Fruit fly (Drosophila melanogaster) whole organism, embryonic: Measurements from ENCODE around the gene CG2157.

Experiments used
- Asciz ChIP-seq: fragments of 200-800 bp; sonication (Bioruptor generic); optimal IDR thresholded peaks from 2 replicates; lab custom pipeline; 2017; ENCODE audit warnings: missing biosample characterization, mild to moderate bottlenecking, missing genetic modification characterization, missing genetic modification reagents
- CG10565 ChIP-seq: fragments of 200-800 bp; sonication (Bioruptor generic); optimal IDR thresholded peaks from 3 replicates; lab custom pipeline; 2016; ENCODE audit warnings: missing biosample characterization, mild to moderate bottlenecking, missing genetic modification characterization
- CG10654 ChIP-seq: fragments of 200-800 bp; sonication (Bioruptor generic); optimal IDR thresholded peaks from 2 replicates; lab custom pipeline; 2016; ENCODE audit warnings: missing biosample characterization, missing genetic modification characterization
- CG12744 ChIP-seq: fragments of 200-800 bp; sonication (Bioruptor generic); optimal IDR thresholded peaks from 2 replicates; lab custom pipeline; 2016; ENCODE audit warnings: missing biosample characterization, missing genetic modification characterization
- CG13296 ChIP-seq: fragments of 200-800 bp; sonication (Bioruptor generic); optimal IDR thresholded peaks from 3 replicates; lab custom pipeline; 2018; ENCODE audit warnings: missing biosample characterization, mild to moderate bottlenecking, missing genetic modification characterization
- CG14860 ChIP-seq: fragments of 200-800 bp; sonication (Bioruptor generic); IDR thresholded peaks from 3 replicates; pipeline ENCODE4 v1.3.6; 2022; ENCODE audit warnings: missing biosample characterization, missing genetic modification characterization; ENCODE audit not compliant: partially characterized antibody
- CG17802 ChIP-seq: fragments of 200-800 bp; sonication (Bioruptor generic); optimal IDR thresholded peaks from 2 replicates; lab custom pipeline; 2018; ENCODE audit warnings: missing biosample characterization, mild to moderate bottlenecking, missing genetic modification characterization, moderate library complexity
- CG18599 ChIP-seq: fragments of 200-800 bp; sonication (Bioruptor generic); optimal IDR thresholded peaks from 3 replicates; lab custom pipeline; 2017; ENCODE audit warnings: missing biosample characterization, missing genetic modification characterization, mild to moderate bottlenecking, moderate library complexity, missing genetic modification reagents
- CG2712 ChIP-seq: fragments of 200-800 bp; optimal IDR thresholded peaks from 3 replicates; lab custom pipeline; 2019; ENCODE audit warnings: missing biosample characterization, mild to moderate bottlenecking, missing genetic modification characterization, moderate library complexity
- CG3281 ChIP-seq: fragments of 200-800 bp; sonication (Bioruptor generic); optimal IDR thresholded peaks from 3 replicates; lab custom pipeline; 2017; ENCODE audit warnings: missing biosample characterization, mild to moderate bottlenecking, missing genetic modification characterization
- CG33557 ChIP-seq: fragments of 200-800 bp; sonication (Bioruptor generic); optimal IDR thresholded peaks from 2 replicates; lab custom pipeline; 2019; ENCODE audit warnings: missing biosample characterization, mild to moderate bottlenecking, missing genetic modification characterization, moderate library complexity
- CG34224 ChIP-seq: fragments of 200-800 bp; sonication (Bioruptor generic); IDR thresholded peaks from 3 replicates; pipeline ENCODE4 v1.3.6; 2022; ENCODE audit warnings: missing biosample characterization, missing genetic modification characterization; ENCODE audit not compliant: partially characterized antibody
- CG42726 ChIP-seq: fragments of 200-800 bp; sonication (Bioruptor generic); IDR thresholded peaks from 2 replicates; pipeline ENCODE4 v1.3.6; 2022; ENCODE audit warnings: missing biosample characterization, missing genetic modification characterization; ENCODE audit not compliant: partially characterized antibody
- CG4282 ChIP-seq: fragments of 200-800 bp; sonication (Bioruptor generic); optimal IDR thresholded peaks from 2 replicates; lab custom pipeline; 2016; ENCODE audit warnings: missing biosample characterization, missing genetic modification characterization
- CG4404 ChIP-seq: fragments of 200-800 bp; sonication (Bioruptor generic); IDR thresholded peaks from 2 replicates; pipeline ENCODE4 v1.3.6; 2022; ENCODE audit warnings: missing biosample characterization, missing genetic modification characterization
- CG9797 ChIP-seq: fragments of 200-800 bp; sonication (Bioruptor generic); optimal IDR thresholded peaks from 3 replicates; lab custom pipeline; 2018; ENCODE audit warnings: missing biosample characterization, mild to moderate bottlenecking, missing genetic modification characterization
- CG9932 ChIP-seq: fragments of 200-800 bp; sonication (Bioruptor generic); IDR thresholded peaks from 2 replicates; pipeline ENCODE4 v1.3.6; 2022; ENCODE audit warnings: missing biosample characterization, missing genetic modification characterization
- Chrac-16 ChIP-seq: fragments of 200-800 bp; sonication (Bioruptor generic); optimal IDR thresholded peaks from 3 replicates; lab custom pipeline; 2016; ENCODE audit warnings: missing biosample characterization, missing genetic modification characterization
- CoRest ChIP-seq: fragments of 200-800 bp; sonication (Bioruptor generic); optimal IDR thresholded peaks from 3 replicates; lab custom pipeline; 2018; ENCODE audit warnings: missing biosample characterization, mild to moderate bottlenecking, missing genetic modification characterization, moderate library complexity
- Dip2 ChIP-seq: fragments of 200-800 bp; sonication (Bioruptor generic); IDR thresholded peaks from 2 replicates; pipeline ENCODE4 v1.3.6; 2022; ENCODE audit warnings: missing biosample characterization, missing genetic modification characterization
- GATAe ChIP-seq: fragments of 200-800 bp; sonication (Bioruptor generic); conservative IDR thresholded peaks from 2 replicates; pipeline ENCODE4 v1.3.6; 2022; ENCODE audit warnings: missing biosample characterization, missing genetic modification characterization
- HLH3B ChIP-seq: fragments of 200-800 bp; sonication (Bioruptor generic); IDR thresholded peaks from 2 replicates; pipeline ENCODE4 v1.3.6; 2022; ENCODE audit warnings: missing biosample characterization, missing genetic modification characterization
- Hand ChIP-seq: fragments of 200-800 bp; sonication (Bioruptor generic); optimal IDR thresholded peaks from 2 replicates; lab custom pipeline; 2017; ENCODE audit warnings: mild to moderate bottlenecking, missing biosample characterization, missing genetic modification reagents, missing genetic modification characterization
- HmgZ ChIP-seq: fragments of 200-800 bp; sonication (Bioruptor generic); optimal IDR thresholded peaks from 2 replicates; lab custom pipeline; 2018; ENCODE audit warnings: missing biosample characterization, mild to moderate bottlenecking, missing genetic modification characterization
- Kr ChIP-seq: fragments of 200-800 bp; sonication (Bioruptor generic); optimal IDR thresholded peaks from 2 replicates; lab custom pipeline; 2017; ENCODE audit warnings: missing biosample characterization, mild to moderate bottlenecking, missing genetic modification characterization
- Lpt ChIP-seq: fragments of >200 bp; optimal IDR thresholded peaks from 2 replicates; lab custom pipeline; 2018; ENCODE audit warnings: missing biosample characterization, missing genetic modification characterization
- NC2β ChIP-seq: fragments of 200-800 bp; sonication (Bioruptor generic); optimal IDR thresholded peaks from 2 replicates; lab custom pipeline; 2016; ENCODE audit warnings: missing biosample characterization, missing genetic modification characterization
- Neu2 ChIP-seq: fragments of 200-800 bp; sonication (Bioruptor generic); optimal IDR thresholded peaks from 3 replicates; lab custom pipeline; 2016; ENCODE audit warnings: missing biosample characterization, missing genetic modification characterization, borderline replicate concordance
- Rx ChIP-seq: fragments of 200-800 bp; sonication (Bioruptor generic); IDR thresholded peaks from 2 replicates; pipeline ENCODE4 v1.3.6; 2022; ENCODE audit warnings: missing biosample characterization, missing genetic modification characterization
- Trl ChIP-seq, 3 experiments: fragments of >200 bp in 2 of 3; fragments of 200-800 bp in 1 of 3; sonication (Bioruptor generic) in 1 of 3; optimal IDR thresholded peaks; 2 replicates in 1 of 3; 3 replicates in 2 of 3; lab custom pipeline; 2016 to 2017; ENCODE audit warnings: missing biosample characterization in 1 of 3, missing genetic modification characterization in 1 of 3
- Xrp1 ChIP-seq: fragments of 200-800 bp; sonication (Bioruptor generic); IDR thresholded peaks from 2 replicates; pipeline ENCODE4 v1.3.6; 2022; ENCODE audit warnings: missing biosample characterization, missing genetic modification characterization
- bab2 ChIP-seq: fragments of 200-800 bp; sonication (Bioruptor generic); optimal IDR thresholded peaks from 2 replicates; lab custom pipeline; 2016; ENCODE audit warnings: missing biosample characterization, missing genetic modification characterization
- bigmax ChIP-seq: fragments of 200-800 bp; sonication (Bioruptor generic); optimal IDR thresholded peaks from 2 replicates; lab custom pipeline; 2018; ENCODE audit warnings: missing biosample characterization, mild to moderate bottlenecking, missing genetic modification characterization
- cato ChIP-seq: fragments of 200-800 bp; sonication (Bioruptor generic); optimal IDR thresholded peaks from 2 replicates; lab custom pipeline; 2016; ENCODE audit warnings: missing biosample characterization, missing genetic modification characterization, borderline replicate concordance
- da ChIP-seq: fragments of 200-800 bp; sonication (Bioruptor generic); optimal IDR thresholded peaks from 2 replicates; lab custom pipeline; 2016; ENCODE audit warnings: missing biosample characterization, missing genetic modification characterization
- dimm ChIP-seq: fragments of 200-800 bp; sonication (Bioruptor generic); IDR thresholded peaks from 2 replicates; pipeline ENCODE4 v1.3.6; 2022; ENCODE audit warnings: missing biosample characterization, missing genetic modification characterization
- ems ChIP-seq: fragments of 200-800 bp; sonication (Bioruptor generic); optimal IDR thresholded peaks from 3 replicates; lab custom pipeline; 2016; ENCODE audit warnings: missing biosample characterization, missing genetic modification characterization
- insv ChIP-seq, 2 experiments: fragments of 200-800 bp; sonication (Bioruptor generic); optimal IDR thresholded peaks; 3 replicates each; lab custom pipeline; 2016 to 2018; ENCODE audit warnings: missing biosample characterization in 2 of 2, missing genetic modification characterization in 2 of 2
- inv ChIP-seq: fragments of 200-800 bp; sonication (Bioruptor generic); IDR thresholded peaks from 2 replicates; pipeline ENCODE4 v1.3.6; 2022; ENCODE audit warnings: missing biosample characterization, missing genetic modification characterization; ENCODE audit not compliant: partially characterized antibody
- peb ChIP-seq: fragments of 200-800 bp; sonication (Bioruptor generic); IDR thresholded peaks from 2 replicates; pipeline ENCODE4 v1.3.6; 2022; ENCODE audit warnings: missing biosample characterization, missing genetic modification characterization
- pnt ChIP-seq: fragments of 200-800 bp; sonication (Bioruptor generic); optimal IDR thresholded peaks from 3 replicates; lab custom pipeline; 2016; ENCODE audit warnings: missing biosample characterization, missing genetic modification characterization
- ro ChIP-seq: fragments of 200-800 bp; sonication (Bioruptor generic); IDR thresholded peaks from 2 replicates; pipeline ENCODE4 v1.3.6; 2022; ENCODE audit warnings: missing biosample characterization, missing genetic modification characterization
- schlank ChIP-seq: fragments of 200-800 bp; sonication (Bioruptor generic); optimal IDR thresholded peaks from 2 replicates; lab custom pipeline; 2018; ENCODE audit warnings: missing biosample characterization, mild to moderate bottlenecking, missing genetic modification characterization
- sd ChIP-seq: fragments of 200-800 bp; sonication (Bioruptor generic); optimal IDR thresholded peaks from 3 replicates; lab custom pipeline; 2018; ENCODE audit warnings: missing biosample characterization, mild to moderate bottlenecking, missing genetic modification characterization, moderate library complexity
- sima ChIP-seq: fragments of 200-800 bp; sonication (Bioruptor generic); optimal IDR thresholded peaks from 2 replicates; lab custom pipeline; 2016; ENCODE audit warnings: missing biosample characterization, missing genetic modification characterization
- sob ChIP-seq: fragments of 200-800 bp; sonication (Bioruptor generic); IDR thresholded peaks from 2 replicates; pipeline ENCODE4 v1.3.6; 2022; ENCODE audit warnings: missing biosample characterization, missing genetic modification characterization
- tgo ChIP-seq: fragments of 200-800 bp; sonication (Bioruptor generic); IDR thresholded peaks from 3 replicates; pipeline ENCODE4 v1.3.6; 2022; ENCODE audit warnings: missing biosample characterization, missing genetic modification characterization
- unc-4 ChIP-seq: fragments of 200-800 bp; sonication (Bioruptor generic); IDR thresholded peaks from 2 replicates; pipeline ENCODE4 v1.3.6; 2022; ENCODE audit warnings: missing biosample characterization, missing genetic modification characterization; ENCODE audit not compliant: partially characterized antibody
- vvl ChIP-seq: fragments of 200-800 bp; sonication (Bioruptor generic); IDR thresholded peaks from 2 replicates; pipeline ENCODE4 v1.3.6; 2022; ENCODE audit warnings: missing biosample characterization, missing genetic modification characterization
- wor ChIP-seq: fragments of 200-800 bp; sonication (Bioruptor generic); IDR thresholded peaks from 2 replicates; pipeline ENCODE4 v1.3.6; 2022; ENCODE audit warnings: missing biosample characterization, missing genetic modification characterization
- zen2 ChIP-seq: fragments of 200-800 bp; sonication (Bioruptor generic); IDR thresholded peaks from 3 replicates; pipeline ENCODE4 v1.3.6; 2022; ENCODE audit warnings: missing biosample characterization, missing genetic modification characterization; ENCODE audit not compliant: partially characterized antibody

CG2157 gene

dm6 chrX:10846972-10847435, 22.1 kb upstream of the CG2157 start, which contains the start of gene sbr (continued):
- TF ChIP-seq ems (GFP tag; lab: Kevin White, UChicago) (no peak), pnt (GFP tag; lab: Kevin White, UChicago) (no peak), bigmax (GFP tag; lab: Kevin White, UChicago) (no peak), dimm (GFP tag; lab: Robert Waterston, UW) (no peak), CoRest (tag; lab: Kevin White, UChicago) (peak; percentile 37), sd (tag; lab: Kevin White, UChicago) (no peak), CG3281 (no peak), Asciz (no peak), CG12744 (no peak), Dip2 (GFP tag; lab: Robert Waterston, UW) (no peak), Chrac-16 (GFP tag; lab: Kevin White, UChicago) (no peak), CG10565 (GFP tag; lab: Kevin White, UChicago) (no peak), CG42726 (peak; percentile 59; the same call in 1 of the 2 replicates), schlank (tag; lab: Kevin White, UChicago) (no peak), CG13296 (no peak), peb (GFP tag; lab: Robert Waterston, UW) (no peak), CG14860 (GFP tag; lab: Robert Waterston, UW) (peak; percentile 68), Hand (GFP tag; lab: Kevin White, UChicago) (no peak), CG9797 (no peak), tgo (GFP tag; lab: Robert Waterston, UW) (no peak), da (no peak), cato (GFP tag; lab: Kevin White, UChicago) (no peak), sima (GFP tag; lab: Kevin White, UChicago) (no peak), unc-4 (GFP tag; lab: Robert Waterston, UW) (peak; percentile 75), sob (GFP tag; lab: Robert Waterston, UW) (no peak), CG33557 (GFP tag; lab: Kevin White, UChicago) (no peak), Rx (GFP tag; lab: Robert Waterston, UW) (no peak), zen2 (GFP tag; lab: Robert Waterston, UW) (peak; percentile 58; the same call in 1 of the 3 replicates), Xrp1 (no peak), Lpt (GFP tag; lab: Kevin White, UChicago) (no peak), CG17802 (no peak), Neu2 (GFP tag; lab: Kevin White, UChicago) (no peak), CG10654 (GFP tag; lab: Kevin White, UChicago) (no peak), GATAe (GFP tag; lab: Robert Waterston, UW) (no peak), NC2β (GFP tag; lab: Kevin White, UChicago) (no peak), insv (GFP tag; optimal IDR thresholded peaks at IDR 0.05; lab: Kevin White, UChicago) (no peak), CG9932 (GFP tag; lab: Robert Waterston, UW) (peak; percentile 68), CG4282 (GFP tag; lab: Kevin White, UChicago) (no peak), CG18599 (GFP tag; lab: Kevin White, UChicago) (no peak), bab2 (no peak), Kr (no peak), ro (no peak), CG4404 (GFP tag; lab: Robert Waterston, UW) (no peak), HLH3B (GFP tag; lab: Robert Waterston, UW) (no peak), HmgZ (tag; lab: Kevin White, UChicago) (no peak), vvl (GFP tag; lab: Robert Waterston, UW) (no peak), wor (GFP tag; lab: Robert Waterston, UW) (no peak), CG2712 (tag; lab: Kevin White, UChicago) (no peak), CG34224 (GFP tag; lab: Robert Waterston, UW) (peak; percentile 74), inv (GFP tag; lab: Robert Waterston, UW) (peak; percentile 78), Trl (optimal IDR thresholded peaks at IDR 0.05; lab: Kevin White, UChicago) (no peak), Trl (GFP tag; optimal IDR thresholded peaks at IDR 0.05; lab: Kevin White, UChicago) (no peak)
